Worm (Caenorhabditis elegans) whole organism, mixed stage, embryonic: ENCODE data around the gene T20B12.4.

Experiments
- M03D4.4 ChIP-seq: sonication (generic microtip); optimal IDR thresholded peaks from 2 replicates; lab custom pipeline; 2017; ENCODE audit warnings: mild to moderate bottlenecking, missing genetic modification characterization, missing compliant biosample characterization
- ceh-83 ChIP-seq: fragments of 200-800 bp; sonication (Bioruptor generic); optimal IDR thresholded peaks from 2 replicates; lab custom pipeline; 2018; ENCODE audit warnings: mild to moderate bottlenecking, missing genetic modification characterization, missing compliant biosample characterization
- ces-1 ChIP-seq: fragments of 150-350 bp; optimal IDR thresholded peaks from 2 replicates; lab custom pipeline; 2014; ENCODE audit warnings: missing biosample characterization, missing genetic modification reagents, missing genetic modification characterization
- elt-3 ChIP-seq: fragments of 150-350 bp; optimal IDR thresholded peaks from 2 replicates; lab custom pipeline; 2014; ENCODE audit warnings: missing biosample characterization, missing genetic modification characterization
- ham-2 ChIP-seq: fragments of 200-800 bp; sonication (Bioruptor generic); optimal IDR thresholded peaks from 2 replicates; lab custom pipeline; 2018; ENCODE audit warnings: mild to moderate bottlenecking, missing genetic modification characterization, missing compliant biosample characterization
- lsy-2 ChIP-seq: fragments of 150-350 bp; optimal IDR thresholded peaks from 2 replicates; lab custom pipeline; 2014; ENCODE audit warnings: missing biosample characterization, missing genetic modification characterization
- mab-5 ChIP-seq: fragments of 150-350 bp; optimal IDR thresholded peaks from 2 replicates; lab custom pipeline; 2014; ENCODE audit warnings: missing biosample characterization, missing genetic modification characterization
- mep-1 ChIP-seq: fragments of 150-350 bp; optimal IDR thresholded peaks from 2 replicates; lab custom pipeline; 2017; ENCODE audit warnings: missing biosample characterization, missing genetic modification reagents, missing genetic modification characterization, inconsistent platforms
- snpc-4 ChIP-seq: fragments of 150-350 bp; optimal IDR thresholded peaks from 2 replicates; lab custom pipeline; 2014; ENCODE audit warnings: missing biosample characterization, missing genetic modification characterization
- sptf-1 ChIP-seq: sonication (generic microtip); optimal IDR thresholded peaks from 2 replicates; lab custom pipeline; 2017; ENCODE audit warnings: mild to moderate bottlenecking, missing genetic modification characterization, moderate library complexity, missing compliant biosample characterization
- unc-39 ChIP-seq: fragments of 150-350 bp; optimal IDR thresholded peaks from 2 replicates; lab custom pipeline; 2014; ENCODE audit warnings: missing biosample characterization, missing genetic modification characterization
- unc-62 ChIP-seq: fragments of 150-350 bp; optimal IDR thresholded peaks from 2 replicates; lab custom pipeline; 2014; ENCODE audit warnings: missing biosample characterization, missing genetic modification reagents, missing genetic modification characterization
- ztf-11 ChIP-seq: fragments of 150-350 bp; optimal IDR thresholded peaks from 2 replicates; lab custom pipeline; 2014; ENCODE audit warnings: missing biosample characterization, missing genetic modification characterization

DNA sequence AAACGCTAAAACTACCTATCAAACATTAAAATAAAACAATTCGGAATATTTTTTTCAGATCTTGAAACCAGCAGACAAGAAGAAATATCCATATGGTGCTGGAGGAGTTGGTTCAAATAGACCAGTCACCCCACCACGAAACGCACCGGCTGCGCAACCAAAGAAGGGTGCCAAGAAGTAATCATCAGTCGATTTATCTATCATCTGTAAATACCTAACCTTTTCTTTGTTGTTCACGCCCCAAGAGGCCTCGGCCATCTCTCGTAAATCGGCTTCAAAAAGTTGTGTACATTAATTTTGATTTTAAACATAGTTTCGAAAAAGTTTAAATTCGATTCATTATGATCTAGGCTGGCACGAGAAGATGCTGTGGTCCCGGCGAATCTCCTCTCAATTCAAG lies 29.5 kb upstream of the T20B12.4 start:
- TF ChIP-seq mep-1 (no peak), unc-62 (GFP tag; lab: Kevin White, UChicago) (no peak), ham-2 (GFP tag; lab: Kevin White, UChicago) (no peak), ztf-11 (tag; lab: Kevin White, UChicago) (no peak), snpc-4 (tag; lab: Kevin White, UChicago) (no peak), unc-39 (tag; lab: Kevin White, UChicago) (no peak), sptf-1 (tag; lab: Kevin White, UChicago) (no peak), ceh-83 (GFP tag; lab: Kevin White, UChicago) (no peak), lsy-2 (tag; lab: Kevin White, UChicago) (no peak), ces-1 (GFP tag; lab: Kevin White, UChicago) (no peak), M03D4.4 (tag; lab: Kevin White, UChicago) (no peak), mab-5 (tag; lab: Kevin White, UChicago) (no peak), elt-3 (tag; lab: Kevin White, UChicago) (no peak)
